Worm (Caenorhabditis elegans): ENCODE results near the gene K07E12.2.

DNA sequence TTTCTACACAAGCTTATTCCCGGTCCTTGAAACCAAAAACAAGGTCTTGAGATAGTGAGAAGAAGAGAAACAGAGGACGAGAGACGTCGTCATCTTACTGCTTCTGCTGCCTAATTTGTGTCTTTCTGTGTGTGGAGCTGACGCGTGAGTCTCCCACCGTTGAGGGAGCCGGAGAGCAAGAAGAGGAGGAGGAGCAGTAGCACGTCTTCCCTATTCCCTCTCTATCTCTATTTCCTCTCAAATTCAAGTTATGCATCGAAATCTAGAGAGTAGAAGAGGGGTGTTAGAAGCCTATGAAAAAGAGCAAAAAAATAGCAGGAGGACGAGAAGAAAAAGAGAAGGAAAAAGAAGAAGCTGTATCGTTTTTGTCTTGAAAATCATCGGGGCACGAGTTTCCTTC lies 41.9 kb upstream of the K07E12.2 start:
- TF ChIP-seq med-1 (GFP tag; optimal IDR thresholded peaks at IDR 0.05; ENCODE audit: insufficient read depth) (no peak), flt-1 (GFP tag; IDR thresholded peaks at IDR 0.05) (no peak), cog-1 (tag; optimal IDR thresholded peaks at IDR 0.05) (no peak), T22C8.4 (GFP tag; IDR thresholded peaks at IDR 0.05) (no peak), ztf-23 (GFP tag; IDR thresholded peaks at IDR 0.05) (no peak)

All from whole organism, midembryonic.